Fruit fly (Drosophila melanogaster) whole organism, prepupa: ENCODE measurements around the gene Nuf2.

Source experiments
- CG31627 ChIP-seq: fragments of 200-800 bp; sonication (Bioruptor generic); optimal IDR thresholded peaks from 3 replicates; lab custom pipeline; 2016; ENCODE audit warnings: missing biosample characterization, missing genetic modification characterization
- CG6163 ChIP-seq: fragments of 200-800 bp; sonication (Bioruptor generic); IDR thresholded peaks from 3 replicates; pipeline ENCODE4 v1.3.6; 2022; ENCODE audit warnings: missing biosample characterization, missing genetic modification characterization
- CG6808 ChIP-seq: fragments of 200-800 bp; sonication (Bioruptor generic); optimal IDR thresholded peaks from 3 replicates; lab custom pipeline; 2017; ENCODE audit warnings: missing biosample characterization, missing genetic modification characterization, mild to moderate bottlenecking, moderate library complexity, missing genetic modification reagents
- CG8119 ChIP-seq: fragments of 200-800 bp; sonication (Bioruptor generic); IDR thresholded peaks from 3 replicates; pipeline ENCODE4 v1.3.6; 2022; ENCODE audit warnings: missing biosample characterization, missing genetic modification characterization
- CG9139 ChIP-seq: fragments of 200-800 bp; sonication (Bioruptor generic); optimal IDR thresholded peaks from 3 replicates; lab custom pipeline; 2017; ENCODE audit warnings: missing biosample characterization, mild to moderate bottlenecking, missing genetic modification characterization
- Gug ChIP-seq: fragments of 200-800 bp; sonication (Bioruptor generic); IDR thresholded peaks from 2 replicates; pipeline ENCODE4 v1.3.6; 2022; ENCODE audit warnings: missing biosample characterization, missing genetic modification characterization
- Smox ChIP-seq: fragments of 200-800 bp; sonication (Bioruptor generic); optimal IDR thresholded peaks from 3 replicates; lab custom pipeline; 2016; ENCODE audit warnings: missing biosample characterization, missing genetic modification characterization
- Sox102F ChIP-seq: fragments of 200-800 bp; sonication (Bioruptor generic); optimal IDR thresholded peaks from 2 replicates; lab custom pipeline; 2016; ENCODE audit warnings: missing biosample characterization, mild to moderate bottlenecking, missing genetic modification characterization
- eg ChIP-seq: fragments of 200-800 bp; sonication (Bioruptor generic); IDR thresholded peaks from 3 replicates; pipeline ENCODE4 v1.3.6; 2022; ENCODE audit warnings: missing biosample characterization, missing genetic modification characterization
- fkh ChIP-seq: fragments of 200-800 bp; sonication (Bioruptor generic); optimal IDR thresholded peaks from 3 replicates; lab custom pipeline; 2017; ENCODE audit warnings: missing biosample characterization, mild to moderate bottlenecking, missing genetic modification characterization, moderate library complexity
- spab ChIP-seq: fragments of 200-800 bp; sonication (Bioruptor generic); optimal IDR thresholded peaks from 2 replicates; lab custom pipeline; 2017; ENCODE audit warnings: missing biosample characterization, mild to moderate bottlenecking, missing genetic modification characterization, missing genetic modification reagents
- topi ChIP-seq: fragments of 200-800 bp; sonication (Bioruptor generic); optimal IDR thresholded peaks from 3 replicates; lab custom pipeline; 2016; ENCODE audit warnings: missing biosample characterization, missing genetic modification characterization

- no peak for TF ChIP-seq topi (GFP tag; lab: Kevin White, UChicago)
- TF ChIP-seq CG8119 (GFP tag; lab: Robert Waterston, UW) = no peak
- TF ChIP-seq spab (GFP tag; lab: Kevin White, UChicago) = no peak
- no peak for TF ChIP-seq fkh
- no peak for TF ChIP-seq eg (GFP tag; lab: Robert Waterston, UW)
- TF ChIP-seq Gug (GFP tag; lab: Robert Waterston, UW) = no peak
- TF ChIP-seq Sox102F = no peak
- TF ChIP-seq CG31627 (GFP tag; lab: Kevin White, UChicago) = no peak
- TF ChIP-seq Smox (GFP tag; lab: Kevin White, UChicago) = no peak
- no peak for TF ChIP-seq CG9139 (GFP tag; lab: Kevin White, UChicago)
- no peak for TF ChIP-seq CG6808 (GFP tag; lab: Kevin White, UChicago)
- no peak for TF ChIP-seq CG6163
These were observed 13.9 kb downstream of the Nuf2 start for dm6 chr2L:7051740-7052139.
